Fruit fly (Drosophila melanogaster) whole organism, adult: ENCODE data around the gene CG44476.

Experiments
- CG11617 ChIP-seq: fragments of 200-800 bp; sonication (Bioruptor generic); optimal IDR thresholded peaks from 2 replicates; lab custom pipeline; 2017; ENCODE audit warnings: mild to moderate bottlenecking, missing biosample characterization, missing genetic modification reagents, missing genetic modification characterization
- CG12768 ChIP-seq: fragments of 200-800 bp; sonication (Bioruptor generic); optimal IDR thresholded peaks from 2 replicates; lab custom pipeline; 2017; ENCODE audit warnings: missing biosample characterization, missing genetic modification characterization, mild to moderate bottlenecking, moderate library complexity, missing genetic modification reagents
- CG14711 ChIP-seq: fragments of 200-800 bp; sonication (Bioruptor generic); optimal IDR thresholded peaks from 2 replicates; lab custom pipeline; 2018; ENCODE audit warnings: missing biosample characterization, mild to moderate bottlenecking, missing genetic modification characterization, moderate library complexity
- CG1620 ChIP-seq: fragments of 200-800 bp; sonication (Bioruptor generic); optimal IDR thresholded peaks from 2 replicates; lab custom pipeline; 2016; ENCODE audit warnings: missing biosample characterization, missing genetic modification characterization
- CG33017 ChIP-seq: fragments of 200-800 bp; sonication (Bioruptor generic); optimal IDR thresholded peaks from 2 replicates; lab custom pipeline; 2018; ENCODE audit warnings: missing biosample characterization, mild to moderate bottlenecking, missing genetic modification characterization, moderate library complexity
- CG5204 ChIP-seq: fragments of 200-800 bp; sonication (Bioruptor generic); optimal IDR thresholded peaks from 2 replicates; lab custom pipeline; 2016; ENCODE audit warnings: missing biosample characterization, missing genetic modification characterization
- CG7045 ChIP-seq: fragments of 200-800 bp; sonication (Bioruptor generic); optimal IDR thresholded peaks from 2 replicates; lab custom pipeline; 2017; ENCODE audit warnings: missing biosample characterization, mild to moderate bottlenecking, missing genetic modification characterization
- CG7101 ChIP-seq: fragments of 200-800 bp; sonication (Bioruptor generic); optimal IDR thresholded peaks from 2 replicates; lab custom pipeline; 2018; ENCODE audit warnings: missing biosample characterization, mild to moderate bottlenecking, missing genetic modification characterization, moderate library complexity
- Clk ChIP-seq: fragments of 200-800 bp; sonication (Bioruptor generic); optimal IDR thresholded peaks from 2 replicates; lab custom pipeline; 2017; ENCODE audit warnings: missing biosample characterization, missing genetic modification characterization
- Crg-1 ChIP-seq: fragments of 200-800 bp; sonication (Bioruptor generic); optimal IDR thresholded peaks from 2 replicates; lab custom pipeline; 2016; ENCODE audit warnings: missing biosample characterization, missing genetic modification characterization
- Hr96 ChIP-seq: fragments of 200-800 bp; sonication (Bioruptor generic); optimal IDR thresholded peaks from 2 replicates; lab custom pipeline; 2016; ENCODE audit warnings: missing biosample characterization, missing genetic modification characterization
- Mnt ChIP-seq: fragments of 200-800 bp; sonication (Bioruptor generic); optimal IDR thresholded peaks from 2 replicates; lab custom pipeline; 2016; ENCODE audit warnings: missing biosample characterization, mild to moderate bottlenecking, missing genetic modification characterization
- bab1 ChIP-seq: fragments of 200-800 bp; sonication (Bioruptor generic); optimal IDR thresholded peaks from 3 replicates; lab custom pipeline; 2019; ENCODE audit warnings: missing biosample characterization, mild to moderate bottlenecking, missing genetic modification characterization, moderate library complexity
- cic ChIP-seq: fragments of 200-800 bp; sonication (Bioruptor generic); optimal IDR thresholded peaks from 2 replicates; lab custom pipeline; 2017; ENCODE audit warnings: missing biosample characterization, mild to moderate bottlenecking, missing genetic modification characterization, moderate library complexity
- cnc ChIP-seq, 2 experiments: fragments of >200 bp; optimal IDR thresholded peaks; 2 replicates each; lab custom pipeline; 2017
- kay ChIP-seq: fragments of 200-800 bp; sonication (Bioruptor generic); peaks from one replicate; lab custom pipeline; 2016; ENCODE audit warnings: missing biosample characterization, missing genetic modification characterization, borderline replicate concordance
- ovo ChIP-seq: fragments of 200-800 bp; sonication (Bioruptor generic); optimal IDR thresholded peaks from 2 replicates; lab custom pipeline; 2016; ENCODE audit warnings: missing biosample characterization, missing genetic modification characterization
- pad ChIP-seq: fragments of 200-800 bp; sonication (Bioruptor generic); optimal IDR thresholded peaks from 3 replicates; lab custom pipeline; 2017; ENCODE audit warnings: missing biosample characterization, missing genetic modification characterization, mild to moderate bottlenecking, moderate library complexity, missing genetic modification reagents
- tj ChIP-seq: fragments of 200-800 bp; sonication (Bioruptor generic); optimal IDR thresholded peaks from 3 replicates; lab custom pipeline; 2017; ENCODE audit warnings: missing biosample characterization, mild to moderate bottlenecking, missing genetic modification characterization, moderate library complexity
- toe ChIP-seq: fragments of 200-800 bp; sonication (Bioruptor generic); optimal IDR thresholded peaks from 2 replicates; lab custom pipeline; 2016; ENCODE audit warnings: missing biosample characterization, missing genetic modification characterization

CG44476 gene

dm6 chr2L:18096268-18096667 is 16.7 kb downstream of the CG44476 start, which contains the start of gene Slc25A46b:
TSS of gene Slc25A46b (plus strand) at chr2L:18096568.
- TF ChIP-seq Hr96 (GFP tag; lab: Kevin White, UChicago) (no peak), cic (GFP tag; lab: Kevin White, UChicago) (no peak), CG11617 (no peak)

- TF ChIP-seq CG5204 (GFP tag; lab: Kevin White, UChicago): no peak
- no peak for TF ChIP-seq Clk
- TF ChIP-seq kay (GFP tag; lab: Kevin White, UChicago): no peak
- TF ChIP-seq CG1620 (GFP tag; lab: Kevin White, UChicago): no peak
- TF ChIP-seq cic (GFP tag; lab: Kevin White, UChicago): no peak
- no peak for TF ChIP-seq Mnt (GFP tag; lab: Kevin White, UChicago)
- no peak for TF ChIP-seq ovo (GFP tag; lab: Kevin White, UChicago)
- TF ChIP-seq CG7101: no peak
- no peak for TF ChIP-seq CG12768 (GFP tag; lab: Kevin White, UChicago)
- TF ChIP-seq toe: no peak
- no peak for TF ChIP-seq cnc (optimal IDR thresholded peaks at IDR 0.05; lab: Kevin White, UChicago)
- no peak for TF ChIP-seq Hr96 (GFP tag; lab: Kevin White, UChicago)
- no peak for TF ChIP-seq bab1 (GFP tag; lab: Kevin White, UChicago)
- TF ChIP-seq pad (GFP tag; lab: Kevin White, UChicago): no peak
- no peak for TF ChIP-seq CG11617
- no peak for TF ChIP-seq CG33017 (tag; lab: Kevin White, UChicago)
- TF ChIP-seq CG7045: no peak
- no peak for TF ChIP-seq Crg-1 (GFP tag; lab: Kevin White, UChicago)
Observed at dm6 chr2L:18092156-18092555, 20.8 kb downstream of the CG44476 start, which contains the start of gene CG15153. TSS of gene CG15153 (minus strand) at chr2L:18092256.

- TF ChIP-seq CG1620 (GFP tag; lab: Kevin White, UChicago) (no peak), toe (no peak), CG14711 (no peak)
Observed at dm6 chr2L:18091705-18092104, 21.3 kb downstream of the CG44476 start.

- TF ChIP-seq Clk (no peak), kay (GFP tag; lab: Kevin White, UChicago) (no peak)
Observed at dm6 chr2L:18083956-18084355, 29.0 kb downstream of the CG44476 start, which contains the start of gene CG31741. TSS of gene CG31741 (plus strand) at chr2L:18084256.

dm6 chr2L:18081328-18081727 is 31.7 kb downstream of the CG44476 start, which contains the start of gene ninaD:
TSS of gene ninaD (plus strand) at chr2L:18081628.
- no peak for TF ChIP-seq CG33017 (tag; lab: Kevin White, UChicago)
- no peak for TF ChIP-seq kay (GFP tag; lab: Kevin White, UChicago)
- no peak for TF ChIP-seq Crg-1 (GFP tag; lab: Kevin White, UChicago)
- no peak for TF ChIP-seq CG14711
- TF ChIP-seq CG7045: no peak
- TF ChIP-seq Hr96 (GFP tag; lab: Kevin White, UChicago): no peak
- TF ChIP-seq tj (GFP tag; lab: Kevin White, UChicago): no peak
- no peak for TF ChIP-seq Clk
- no peak for TF ChIP-seq Mnt (GFP tag; lab: Kevin White, UChicago)
- no peak for TF ChIP-seq cnc (optimal IDR thresholded peaks at IDR 0.05; lab: Kevin White, UChicago)
- no peak for TF ChIP-seq toe
- TF ChIP-seq ovo (GFP tag; lab: Kevin White, UChicago): no peak
- TF ChIP-seq bab1 (GFP tag; lab: Kevin White, UChicago): no peak
- TF ChIP-seq pad (GFP tag; lab: Kevin White, UChicago): no peak
- TF ChIP-seq CG12768 (GFP tag; lab: Kevin White, UChicago): no peak
- no peak for TF ChIP-seq CG11617
- TF ChIP-seq CG5204 (GFP tag; lab: Kevin White, UChicago): no peak
- TF ChIP-seq CG7101: no peak
- TF ChIP-seq cic (GFP tag; lab: Kevin White, UChicago): no peak

- TF ChIP-seq CG12768 (GFP tag; lab: Kevin White, UChicago) (no peak), pad (GFP tag; lab: Kevin White, UChicago) (no peak)
Observed at dm6 chr2L:18077969-18078368, 35.0 kb downstream of the CG44476 start, which contains the start of gene Arr1. TSS of gene Arr1 (plus strand) at chr2L:18078269.

- TF ChIP-seq cic (GFP tag; lab: Kevin White, UChicago): no peak
Observed at dm6 chr2L:18067266-18067665, 45.7 kb downstream of the CG44476 start.
